Fruit fly (Drosophila melanogaster): ENCODE data around the gene Rnp4F.

- TF ChIP-seq Sox102F (GFP tag; optimal IDR thresholded peaks at IDR 0.05) (no peak), Met (GFP tag; optimal IDR thresholded peaks at IDR 0.05) (no peak), achi (GFP tag; optimal IDR thresholded peaks at IDR 0.05) (no peak), spab (GFP tag; optimal IDR thresholded peaks at IDR 0.05) (no peak), ss (GFP tag; optimal IDR thresholded peaks at IDR 0.05) (no peak), Hr4 (GFP tag; optimal IDR thresholded peaks at IDR 0.05) (no peak), CG31627 (GFP tag; optimal IDR thresholded peaks at IDR 0.05) (no peak), Eip78C (GFP tag) (no peak), CG32006 (GFP tag; optimal IDR thresholded peaks at IDR 0.05) (no peak)
Observed at dm6 chrX:5312958-5313357, 9.5 kb downstream of the Rnp4F start, which contains the start of gene CG4198.
